Worm (Caenorhabditis elegans) whole organism, midembryonic: ENCODE measurements around the gene sumv-1.

ENCODE experiments used
- cog-1 ChIP-seq: sonication (generic microtip); optimal IDR thresholded peaks from 2 replicates; lab custom pipeline; 2016; ENCODE audit warnings: missing genetic modification characterization, missing compliant biosample characterization
- klf-2 ChIP-seq: fragments of 200-800 bp; sonication (Bioruptor generic); conservative IDR thresholded peaks from 2 replicates; pipeline ENCODE4 v1.3.6; 2022; ENCODE audit warnings: missing genetic modification reagents, missing genetic modification characterization, missing compliant biosample characterization
- med-1 ChIP-seq: sonication (generic microtip); optimal IDR thresholded peaks from 2 replicates; lab custom pipeline; 2017; ENCODE audit warnings: missing genetic modification characterization, mild to moderate bottlenecking, missing compliant biosample characterization, antibody characterized with exemption, missing genetic modification reagents; ENCODE audit not compliant: insufficient read depth

DNA sequence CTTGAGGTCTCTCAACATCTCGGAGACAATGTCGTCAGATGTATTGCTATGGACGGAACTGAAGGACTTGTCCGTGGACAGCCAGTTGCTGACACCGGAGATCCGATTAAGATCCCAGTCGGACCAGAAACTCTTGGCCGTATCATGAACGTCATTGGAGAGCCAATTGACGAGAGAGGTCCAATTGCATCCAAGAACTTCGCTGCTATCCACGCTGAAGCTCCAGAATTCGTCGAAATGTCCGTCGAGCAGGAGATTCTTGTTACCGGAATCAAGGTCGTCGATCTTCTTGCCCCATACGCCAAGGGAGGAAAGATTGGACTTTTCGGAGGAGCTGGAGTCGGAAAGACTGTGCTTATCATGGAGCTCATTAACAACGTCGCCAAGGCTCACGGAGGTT lies 25.1 kb downstream of the sumv-1 start:
- TF ChIP-seq klf-2 (GFP tag; lab: Robert Waterston, UW) (no peak), cog-1 (tag; lab: Kevin White, UChicago) (no peak), med-1 (GFP tag; lab: Kevin White, UChicago) (no peak)
